Worm (Caenorhabditis elegans) whole organism, L2 larva: Measurements from ENCODE around the gene W01C8.5.
A peak's percentile ranks its signal among the peaks of the same experiment; 100 is the strongest.

ENCODE experiments used
- F13H6.1 ChIP-seq: sonication (generic microtip); optimal IDR thresholded peaks from 2 replicates; lab custom pipeline; 2016; ENCODE audit warnings: missing genetic modification characterization, missing compliant biosample characterization
- Y55F3AM.14 ChIP-seq: fragments of 200-800 bp; sonication (Bioruptor generic); optimal IDR thresholded peaks from 2 replicates; lab custom pipeline; 2018; ENCODE audit warnings: mild to moderate bottlenecking, missing genetic modification characterization, missing compliant biosample characterization
- ZK546.5 ChIP-seq: sonication (generic microtip); optimal IDR thresholded peaks from 2 replicates; lab custom pipeline; 2017; ENCODE audit warnings: missing biosample characterization, missing genetic modification characterization
- alr-1 ChIP-seq: fragments of 150-350 bp; optimal IDR thresholded peaks from 2 replicates; lab custom pipeline; 2014; ENCODE audit warnings: missing biosample characterization, missing genetic modification characterization
- aly-2 ChIP-seq: fragments of 150-350 bp; optimal IDR thresholded peaks from 2 replicates; lab custom pipeline; 2014; ENCODE audit warnings: missing biosample characterization, missing genetic modification characterization
- ama-1 ChIP-seq: fragments of 150-350 bp; optimal IDR thresholded peaks from 2 replicates; lab custom pipeline; 2018; ENCODE audit warnings: inconsistent platforms
- blmp-1 ChIP-seq: sonication (generic microtip); optimal IDR thresholded peaks from 2 replicates; lab custom pipeline; 2017; ENCODE audit warnings: missing genetic modification characterization, mild to moderate bottlenecking, missing compliant biosample characterization, antibody characterized with exemption, moderate library complexity; ENCODE audit not compliant: insufficient read depth
- ceh-16 ChIP-seq: fragments of 150-350 bp; optimal IDR thresholded peaks from 2 replicates; lab custom pipeline; 2014; ENCODE audit warnings: missing biosample characterization, missing genetic modification characterization
- ceh-82 ChIP-seq: fragments of 150-350 bp; optimal IDR thresholded peaks from 2 replicates; lab custom pipeline; 2014; ENCODE audit warnings: missing biosample characterization, missing genetic modification characterization
- crh-2 ChIP-seq: sonication (generic microtip); optimal IDR thresholded peaks from 2 replicates; lab custom pipeline; 2017; ENCODE audit warnings: missing biosample characterization, missing genetic modification characterization
- dmd-4 ChIP-seq: sonication (generic microtip); optimal IDR thresholded peaks from 2 replicates; lab custom pipeline; 2017; ENCODE audit warnings: missing biosample characterization, missing genetic modification characterization
- egl-27 ChIP-seq: sonication (generic microtip); optimal IDR thresholded peaks from 3 replicates; lab custom pipeline; 2017; ENCODE audit warnings: missing biosample characterization, missing genetic modification reagents, missing genetic modification characterization
- elt-1 ChIP-seq: fragments of 150-350 bp; optimal IDR thresholded peaks from 2 replicates; lab custom pipeline; 2014; ENCODE audit warnings: missing biosample characterization, missing genetic modification characterization
- elt-3 ChIP-seq: sonication (generic microtip); optimal IDR thresholded peaks from 2 replicates; lab custom pipeline; 2017; ENCODE audit warnings: missing biosample characterization, missing genetic modification characterization
- fos-1 ChIP-seq: fragments of 150-350 bp; optimal IDR thresholded peaks from 2 replicates; lab custom pipeline; 2014; ENCODE audit warnings: missing biosample characterization, missing genetic modification characterization
- gmeb-1 ChIP-seq: fragments of 150-350 bp; optimal IDR thresholded peaks from 2 replicates; lab custom pipeline; 2014; ENCODE audit warnings: missing biosample characterization, missing genetic modification characterization
- lsy-2 ChIP-seq, 2 experiments: fragments of 150-350 bp in 1 of 2; sonication (generic microtip) in 1 of 2; optimal IDR thresholded peaks; 2 replicates each; lab custom pipeline; 2014 to 2017; ENCODE audit warnings: missing biosample characterization in 2 of 2, missing genetic modification characterization in 2 of 2
- mbf-1 ChIP-seq: sonication (generic microtip); optimal IDR thresholded peaks from 2 replicates; lab custom pipeline; 2017; ENCODE audit warnings: missing biosample characterization, missing genetic modification characterization
- mdl-1 ChIP-seq, 2 experiments: fragments of 150-350 bp in 1 of 2; sonication (generic microtip) in 1 of 2; optimal IDR thresholded peaks; 2 replicates each; lab custom pipeline; 2017; ENCODE audit warnings: missing biosample characterization in 2 of 2, missing genetic modification characterization in 2 of 2
- nhr-11 ChIP-seq: fragments of 150-350 bp; optimal IDR thresholded peaks from 2 replicates; lab custom pipeline; 2014; ENCODE audit warnings: missing biosample characterization, missing genetic modification characterization
- nhr-129 ChIP-seq: fragments of 150-350 bp; optimal IDR thresholded peaks from 2 replicates; lab custom pipeline; 2014; ENCODE audit warnings: missing biosample characterization, missing genetic modification characterization
- nhr-21 ChIP-seq: fragments of 150-350 bp; optimal IDR thresholded peaks from 2 replicates; lab custom pipeline; 2014; ENCODE audit warnings: missing biosample characterization, missing genetic modification characterization
- nhr-23 ChIP-seq: fragments of 150-350 bp; optimal IDR thresholded peaks from 2 replicates; lab custom pipeline; 2014; ENCODE audit warnings: missing biosample characterization, missing genetic modification reagents, missing genetic modification characterization
- nhr-237 ChIP-seq: fragments of 150-350 bp; optimal IDR thresholded peaks from 2 replicates; lab custom pipeline; 2014; ENCODE audit warnings: missing biosample characterization, missing genetic modification characterization
- nhr-25 ChIP-seq: fragments of 150-350 bp; sonication (generic microtip); optimal IDR thresholded peaks from 3 replicates; lab custom pipeline; 2014; ENCODE audit warnings: missing biosample characterization, missing genetic modification characterization
- nhr-6 ChIP-seq: fragments of 150-350 bp; optimal IDR thresholded peaks from 2 replicates; lab custom pipeline; 2014; ENCODE audit warnings: missing biosample characterization, missing genetic modification characterization
- nhr-77 ChIP-seq: fragments of 150-350 bp; optimal IDR thresholded peaks from 2 replicates; lab custom pipeline; 2014; ENCODE audit warnings: missing biosample characterization, missing genetic modification characterization
- peb-1 ChIP-seq: fragments of 150-350 bp; optimal IDR thresholded peaks from 2 replicates; lab custom pipeline; 2014; ENCODE audit warnings: missing biosample characterization, missing genetic modification characterization
- sem-4 ChIP-seq: fragments of 150-350 bp; optimal IDR thresholded peaks from 2 replicates; lab custom pipeline; 2014; ENCODE audit warnings: missing biosample characterization, missing genetic modification reagents, missing genetic modification characterization
- skn-1 ChIP-seq: sonication (generic microtip); optimal IDR thresholded peaks from 2 replicates; lab custom pipeline; 2017; ENCODE audit warnings: missing biosample characterization, missing genetic modification characterization
- sma-9 ChIP-seq, 2 experiments: fragments of 150-350 bp in 1 of 2; sonication (generic microtip) in 1 of 2; optimal IDR thresholded peaks; 2 replicates each; lab custom pipeline; 2014 to 2016; ENCODE audit warnings: missing genetic modification characterization in 2 of 2, mild to moderate bottlenecking in 1 of 2, missing biosample characterization in 1 of 2, missing compliant biosample characterization in 1 of 2, missing genetic modification reagents in 1 of 2, moderate library complexity in 1 of 2
- unc-39 ChIP-seq: fragments of 150-350 bp; optimal IDR thresholded peaks from 2 replicates; lab custom pipeline; 2014; ENCODE audit warnings: missing biosample characterization, missing genetic modification characterization
- unc-55 ChIP-seq: fragments of 150-350 bp; sonication (generic microtip); optimal IDR thresholded peaks from 3 replicates; lab custom pipeline; 2014; ENCODE audit warnings: missing biosample characterization, missing genetic modification reagents, missing genetic modification characterization
- unc-62 ChIP-seq: fragments of 150-350 bp; optimal IDR thresholded peaks from 2 replicates; lab custom pipeline; 2014; ENCODE audit warnings: missing biosample characterization, missing genetic modification reagents, missing genetic modification characterization
- zag-1 ChIP-seq: fragments of 150-350 bp; optimal IDR thresholded peaks from 2 replicates; lab custom pipeline; 2014; ENCODE audit warnings: missing biosample characterization, missing genetic modification characterization
- ztf-1 ChIP-seq: fragments of 200-800 bp; sonication (Bioruptor generic); conservative IDR thresholded peaks from 2 replicates; pipeline ENCODE4 v1.3.6; 2022; ENCODE audit warnings: missing genetic modification characterization, missing compliant biosample characterization
- ztf-11 ChIP-seq: sonication (generic microtip); optimal IDR thresholded peaks from 2 replicates; lab custom pipeline; 2017; ENCODE audit warnings: missing biosample characterization, missing genetic modification characterization

W01C8.5 gene

ce11 chrX:5686065-5686464 is 11.0 kb downstream of the W01C8.5 start, which contains the start of gene set-20 (continued):
- no peak for TF ChIP-seq ztf-1
- TF ChIP-seq nhr-129 (tag; lab: Kevin White, UChicago): peak; percentile 81
- TF ChIP-seq unc-55 (GFP tag; lab: Kevin White, UChicago): no peak
- no peak for TF ChIP-seq ZK546.5 (tag; lab: Kevin White, UChicago)
- no peak for TF ChIP-seq elt-3 (tag; lab: Kevin White, UChicago)
- no peak for TF ChIP-seq nhr-11 (tag; lab: Kevin White, UChicago)
- TF ChIP-seq mbf-1 (tag; lab: Kevin White, UChicago): no peak
- no peak for TF ChIP-seq ceh-16 (tag; lab: Kevin White, UChicago)

DNA sequence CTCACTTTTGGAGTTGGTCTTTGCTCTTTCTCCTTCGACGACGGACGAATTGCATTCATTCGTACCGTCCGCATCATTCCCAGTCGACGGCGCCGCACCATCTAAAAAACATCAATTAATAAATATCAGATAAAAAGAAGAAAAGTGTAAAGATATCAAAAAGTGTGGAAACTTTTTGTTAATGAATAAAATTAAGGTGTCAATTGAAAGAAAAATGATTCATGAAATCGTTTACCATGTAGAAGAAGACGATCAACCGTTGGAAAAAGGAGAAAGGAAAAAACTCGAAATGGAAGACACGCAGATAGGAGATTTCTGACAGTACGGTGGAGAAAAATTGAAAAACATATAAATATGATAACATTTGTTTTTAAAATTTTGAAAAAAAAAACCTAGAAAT is 17.0 kb downstream of the W01C8.5 start, which contains the start of gene set-19:
TSS of gene set-19 (minus strand) at position 101 of the 400 bp plus-strand sequence.
- TF ChIP-seq unc-39 (tag; lab: Kevin White, UChicago) (no peak), nhr-25 (tag; lab: Kevin White, UChicago) (no peak), Y55F3AM.14 (GFP tag; lab: Kevin White, UChicago) (no peak), nhr-6 (tag; lab: Kevin White, UChicago) (no peak), lsy-2 (tag; optimal IDR thresholded peaks at IDR 0.05; lab: Kevin White, UChicago) (no peak), crh-2 (tag; lab: Kevin White, UChicago) (no peak), ztf-11 (tag; lab: Kevin White, UChicago) (no peak)

DNA sequence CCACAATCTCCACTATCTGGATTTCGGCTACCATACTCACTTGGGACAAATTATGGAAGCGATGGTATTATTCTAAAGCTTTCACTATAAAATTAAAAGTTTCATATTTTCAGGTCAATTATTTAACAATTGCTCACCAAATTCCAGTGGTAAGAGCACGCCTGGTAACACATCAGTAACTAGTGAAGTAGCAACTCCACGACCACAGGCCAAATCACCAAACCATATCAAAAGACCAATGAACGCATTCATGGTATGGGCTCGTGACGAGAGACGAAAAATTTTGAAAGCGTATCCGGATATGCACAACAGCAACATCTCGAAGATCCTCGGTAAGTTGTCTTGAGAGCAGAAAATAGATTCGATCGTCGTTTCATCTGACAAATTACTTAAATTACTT is 24.5 kb downstream of the W01C8.5 start:
- no peak for TF ChIP-seq dmd-4 (tag; lab: Kevin White, UChicago)
- no peak for TF ChIP-seq Y55F3AM.14 (GFP tag; lab: Kevin White, UChicago)
- no peak for TF ChIP-seq gmeb-1 (tag; lab: Kevin White, UChicago)
- no peak for TF ChIP-seq crh-2 (tag; lab: Kevin White, UChicago)
- no peak for TF ChIP-seq mdl-1 (tag; optimal IDR thresholded peaks at IDR 0.05; lab: Kevin White, UChicago)
- no peak for TF ChIP-seq peb-1 (tag; lab: Kevin White, UChicago)
- TF ChIP-seq egl-27 (tag; lab: Kevin White, UChicago): no peak
- TF ChIP-seq mbf-1 (tag; lab: Kevin White, UChicago): no peak
- no peak for TF ChIP-seq elt-1 (tag; lab: Kevin White, UChicago)
- TF ChIP-seq sem-4: no peak
- no peak for TF ChIP-seq skn-1
- TF ChIP-seq ceh-82 (tag; lab: Kevin White, UChicago): no peak
- no peak for TF ChIP-seq nhr-237 (tag; lab: Kevin White, UChicago)
- no peak for TF ChIP-seq lsy-2 (tag; optimal IDR thresholded peaks at IDR 0.05; lab: Kevin White, UChicago)
- no peak for TF ChIP-seq nhr-77

ce11 chrX:5670829-5671228 is 26.3 kb downstream of the W01C8.5 start:
- TF ChIP-seq nhr-6 (tag; lab: Kevin White, UChicago) (no peak), nhr-129 (tag; lab: Kevin White, UChicago) (no peak), fos-1 (tag; lab: Kevin White, UChicago) (peak; percentile 69), sma-9 (GFP tag; optimal IDR thresholded peaks at IDR 0.05; lab: Kevin White, UChicago) (peak; percentile 15), sma-9 (tag; optimal IDR thresholded peaks at IDR 0.05; lab: Kevin White, UChicago) (no peak)

- TF ChIP-seq ceh-16 (tag; lab: Kevin White, UChicago): no peak
- no peak for TF ChIP-seq nhr-25 (tag; lab: Kevin White, UChicago)
- TF ChIP-seq aly-2 (tag; lab: Kevin White, UChicago): no peak
- TF ChIP-seq fos-1 (tag; lab: Kevin White, UChicago): peak; percentile 65
- no peak for TF ChIP-seq ama-1 (lab: Kevin White, UChicago)
- TF ChIP-seq, all 48 proteins: peak for 1
Observed at ce11 chrX:5669733-5670132, 27.4 kb downstream of the W01C8.5 start.

ce11 chrX:5663537-5663936 is 33.6 kb downstream of the W01C8.5 start, which contains the start of gene egl-13:
Gene egl-13 (plus strand): TSS chrX:5663837.
- TF ChIP-seq alr-1 (no peak), unc-62 (GFP tag; lab: Kevin White, UChicago) (no peak), blmp-1 (tag; lab: Kevin White, UChicago) (no peak), elt-3 (tag; lab: Kevin White, UChicago) (no peak), nhr-21 (tag; lab: Kevin White, UChicago) (no peak), nhr-129 (tag; lab: Kevin White, UChicago) (no peak), lsy-2 (tag; optimal IDR thresholded peaks at IDR 0.05; lab: Kevin White, UChicago) (no peak), ztf-11 (tag; lab: Kevin White, UChicago) (no peak), nhr-23 (tag; lab: Kevin White, UChicago) (no peak), F13H6.1 (no peak), zag-1 (tag; lab: Kevin White, UChicago) (no peak)
